Worm (Caenorhabditis elegans) whole organism, early embryonic: ENCODE results near the gene C23H4.8.

Experiments
- B0310.2 ChIP-seq: sonication (generic microtip); optimal IDR thresholded peaks from 2 replicates; lab custom pipeline; 2016; ENCODE audit warnings: mild to moderate bottlenecking, missing genetic modification characterization, missing compliant biosample characterization
- F13C5.2 ChIP-seq: sonication (generic microtip); optimal IDR thresholded peaks from 2 replicates; lab custom pipeline; 2017; ENCODE audit warnings: mild to moderate bottlenecking, missing genetic modification characterization, inconsistent platforms, missing compliant biosample characterization
- aly-1 ChIP-seq: sonication (generic microtip); optimal IDR thresholded peaks from 2 replicates; lab custom pipeline; 2016; ENCODE audit warnings: missing genetic modification characterization, missing compliant biosample characterization
- ama-1 ChIP-seq: fragments of 150-350 bp; optimal IDR thresholded peaks from 2 replicates; lab custom pipeline; 2014
- ceh-13 ChIP-seq: fragments of 200-800 bp; sonication (Bioruptor generic); optimal IDR thresholded peaks from 2 replicates; lab custom pipeline; 2018; ENCODE audit warnings: mild to moderate bottlenecking, missing genetic modification characterization, missing compliant biosample characterization
- ets-7 ChIP-seq: sonication (generic microtip); optimal IDR thresholded peaks from 2 replicates; lab custom pipeline; 2016; ENCODE audit warnings: missing genotype, missing genetic modification characterization, missing compliant biosample characterization
- flt-1 ChIP-seq: fragments of 200-800 bp; sonication (Bioruptor generic); IDR thresholded peaks from 2 replicates; pipeline ENCODE4 v1.3.6; 2022; ENCODE audit warnings: missing genetic modification characterization, missing compliant biosample characterization
- hmbx-1 ChIP-seq: sonication (generic microtip); optimal IDR thresholded peaks from 2 replicates; lab custom pipeline; 2016; ENCODE audit warnings: mild to moderate bottlenecking, missing genetic modification characterization, missing compliant biosample characterization
- hmg-4 ChIP-seq: fragments of 200-800 bp; sonication (Bioruptor generic); optimal IDR thresholded peaks from 2 replicates; lab custom pipeline; 2018; ENCODE audit warnings: mild to moderate bottlenecking, missing genetic modification characterization, missing compliant biosample characterization
- hnd-1 ChIP-seq: sonication (generic microtip); optimal IDR thresholded peaks from 2 replicates; lab custom pipeline; 2016; ENCODE audit warnings: missing genetic modification characterization, missing compliant biosample characterization
- scrt-1 ChIP-seq: fragments of 200-800 bp; sonication (Bioruptor generic); IDR thresholded peaks from 2 replicates; pipeline ENCODE4 v1.3.6; 2022; ENCODE audit warnings: missing genetic modification characterization, missing compliant biosample characterization
- tbx-11 ChIP-seq: fragments of 200-800 bp; sonication (Bioruptor generic); IDR thresholded peaks from 2 replicates; pipeline ENCODE4 v1.3.6; 2022; ENCODE audit warnings: missing genetic modification characterization, missing compliant biosample characterization
- tbx-37 ChIP-seq: fragments of 200-800 bp; sonication (Bioruptor generic); conservative IDR thresholded peaks from 2 replicates; pipeline ENCODE4 v1.3.6; 2022; ENCODE audit warnings: missing genetic modification reagents, missing genetic modification characterization, missing compliant biosample characterization
- tra-4 ChIP-seq: sonication (generic microtip); optimal IDR thresholded peaks from 2 replicates; lab custom pipeline; 2017; ENCODE audit warnings: missing genetic modification characterization, missing compliant biosample characterization

- TF ChIP-seq hnd-1 (no peak), ama-1 (no peak), scrt-1 (GFP tag; lab: Robert Waterston, UW) (no peak), flt-1 (GFP tag; lab: Robert Waterston, UW) (no peak), F13C5.2 (tag; lab: Kevin White, UChicago) (no peak), B0310.2 (tag; lab: Kevin White, UChicago) (no peak), tbx-11 (GFP tag; lab: Robert Waterston, UW) (no peak), hmg-4 (GFP tag; lab: Kevin White, UChicago) (no peak), hmbx-1 (tag; lab: Kevin White, UChicago) (no peak), ets-7 (tag; lab: Kevin White, UChicago) (no peak), ceh-13 (GFP tag; lab: Kevin White, UChicago) (no peak), aly-1 (tag; lab: Kevin White, UChicago) (no peak), tra-4 (tag; lab: Kevin White, UChicago) (no peak), tbx-37 (GFP tag; lab: Robert Waterston, UW) (no peak)
These were observed 13.3 kb downstream of the C23H4.8 start for ce11 chrX:12230357-12230756.
